Worm (Caenorhabditis elegans) whole organism, early embryonic: ENCODE data around the gene rpi-2.

Experiments used
- B0310.2 ChIP-seq: sonication (generic microtip); optimal IDR thresholded peaks from 2 replicates; lab custom pipeline; 2016; ENCODE audit warnings: mild to moderate bottlenecking, missing genetic modification characterization, missing compliant biosample characterization
- F13C5.2 ChIP-seq: sonication (generic microtip); optimal IDR thresholded peaks from 2 replicates; lab custom pipeline; 2017; ENCODE audit warnings: mild to moderate bottlenecking, missing genetic modification characterization, inconsistent platforms, missing compliant biosample characterization
- aly-1 ChIP-seq: sonication (generic microtip); optimal IDR thresholded peaks from 2 replicates; lab custom pipeline; 2016; ENCODE audit warnings: missing genetic modification characterization, missing compliant biosample characterization
- ama-1 ChIP-seq: fragments of 150-350 bp; optimal IDR thresholded peaks from 2 replicates; lab custom pipeline; 2014
- ceh-13 ChIP-seq: fragments of 200-800 bp; sonication (Bioruptor generic); optimal IDR thresholded peaks from 2 replicates; lab custom pipeline; 2018; ENCODE audit warnings: mild to moderate bottlenecking, missing genetic modification characterization, missing compliant biosample characterization
- ceh-36 ChIP-seq: sonication (generic microtip); optimal IDR thresholded peaks from 2 replicates; lab custom pipeline; 2016; ENCODE audit warnings: missing genetic modification characterization, inconsistent platforms, missing compliant biosample characterization
- ets-7 ChIP-seq: sonication (generic microtip); optimal IDR thresholded peaks from 2 replicates; lab custom pipeline; 2016; ENCODE audit warnings: missing genotype, missing genetic modification characterization, missing compliant biosample characterization
- flt-1 ChIP-seq: fragments of 200-800 bp; sonication (Bioruptor generic); IDR thresholded peaks from 2 replicates; pipeline ENCODE4 v1.3.6; 2022; ENCODE audit warnings: missing genetic modification characterization, missing compliant biosample characterization
- hmbx-1 ChIP-seq: sonication (generic microtip); optimal IDR thresholded peaks from 2 replicates; lab custom pipeline; 2016; ENCODE audit warnings: mild to moderate bottlenecking, missing genetic modification characterization, missing compliant biosample characterization
- hmg-4 ChIP-seq: fragments of 200-800 bp; sonication (Bioruptor generic); optimal IDR thresholded peaks from 2 replicates; lab custom pipeline; 2018; ENCODE audit warnings: mild to moderate bottlenecking, missing genetic modification characterization, missing compliant biosample characterization
- hnd-1 ChIP-seq: sonication (generic microtip); optimal IDR thresholded peaks from 2 replicates; lab custom pipeline; 2016; ENCODE audit warnings: missing genetic modification characterization, missing compliant biosample characterization
- pes-1 ChIP-seq: fragments of 200-800 bp; sonication (Bioruptor generic); IDR thresholded peaks from 2 replicates; pipeline ENCODE4 v1.3.6; 2022; ENCODE audit warnings: missing genetic modification reagents, missing genetic modification characterization, missing compliant biosample characterization
- scrt-1 ChIP-seq: fragments of 200-800 bp; sonication (Bioruptor generic); IDR thresholded peaks from 2 replicates; pipeline ENCODE4 v1.3.6; 2022; ENCODE audit warnings: missing genetic modification characterization, missing compliant biosample characterization
- sea-1 ChIP-seq: fragments of 200-800 bp; sonication (Bioruptor generic); conservative IDR thresholded peaks from 2 replicates; pipeline ENCODE4 v1.3.6; 2022; ENCODE audit warnings: missing genetic modification characterization, missing compliant biosample characterization
- tbx-11 ChIP-seq: fragments of 200-800 bp; sonication (Bioruptor generic); IDR thresholded peaks from 2 replicates; pipeline ENCODE4 v1.3.6; 2022; ENCODE audit warnings: missing genetic modification characterization, missing compliant biosample characterization
- tbx-37 ChIP-seq: fragments of 200-800 bp; sonication (Bioruptor generic); conservative IDR thresholded peaks from 2 replicates; pipeline ENCODE4 v1.3.6; 2022; ENCODE audit warnings: missing genetic modification reagents, missing genetic modification characterization, missing compliant biosample characterization
- tra-4 ChIP-seq: sonication (generic microtip); optimal IDR thresholded peaks from 2 replicates; lab custom pipeline; 2017; ENCODE audit warnings: missing genetic modification characterization, missing compliant biosample characterization

The rpi-2 gene

DNA sequence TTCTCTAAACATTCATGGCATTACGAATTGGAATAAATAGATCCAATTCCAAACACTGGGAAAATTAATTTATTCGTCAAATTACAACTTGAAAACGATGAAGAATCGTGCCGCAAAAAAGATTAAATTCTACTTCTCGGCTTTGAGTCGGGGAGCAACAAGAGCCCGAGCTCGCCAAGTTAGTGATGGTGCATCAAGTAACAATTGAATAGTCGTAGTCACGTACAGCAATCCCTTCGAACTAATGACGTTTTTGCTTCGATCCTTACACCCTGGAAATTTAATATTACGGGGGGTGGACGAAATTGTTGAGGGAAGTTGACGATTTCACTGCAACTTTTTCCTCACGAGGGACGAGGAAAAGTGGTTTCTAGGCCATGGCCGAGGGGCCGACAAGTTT, 19.4 kb upstream of the rpi-2 start:
- TF ChIP-seq aly-1 (no peak), ama-1 (lab: Kevin White, UChicago) (no peak), ceh-36 (tag; lab: Kevin White, UChicago) (no peak), F13C5.2 (no peak), sea-1 (GFP tag; lab: Robert Waterston, UW) (no peak), hmg-4 (GFP tag; lab: Kevin White, UChicago) (no peak), hnd-1 (tag; lab: Kevin White, UChicago) (no peak), tbx-11 (GFP tag; lab: Robert Waterston, UW) (no peak), ets-7 (tag; lab: Kevin White, UChicago) (no peak), flt-1 (no peak)

DNA sequence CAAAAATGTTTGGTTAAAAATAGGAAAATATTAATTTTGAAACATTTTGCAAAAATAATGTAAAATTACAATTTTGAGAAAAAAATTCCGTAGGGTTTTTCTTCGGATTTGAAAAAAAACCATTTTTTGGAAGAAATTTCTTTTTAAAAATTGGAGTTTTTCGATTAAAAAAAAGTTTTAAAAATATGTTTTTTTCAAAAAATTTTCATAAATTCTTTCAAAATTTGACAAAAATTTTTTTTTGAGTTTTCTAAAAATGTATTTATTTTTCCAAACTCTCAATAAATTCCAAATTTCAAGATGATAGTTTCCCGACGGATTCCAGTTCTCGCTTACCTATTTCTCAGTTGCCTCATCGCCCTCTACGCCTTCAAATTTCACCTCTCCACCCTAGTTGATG, 11.5 kb upstream of the rpi-2 start, which contains the start of gene bus-2:
Gene bus-2 (plus strand): TSS at position 301 of the 400 bp plus-strand sequence.
- TF ChIP-seq pes-1 (GFP tag; lab: Robert Waterston, UW), result no peak
- no peak for TF ChIP-seq ets-7 (tag; lab: Kevin White, UChicago)
- TF ChIP-seq ceh-36 (tag; lab: Kevin White, UChicago), result no peak
- TF ChIP-seq aly-1, result no peak
- TF ChIP-seq B0310.2, result no peak
- no peak for TF ChIP-seq tbx-11 (GFP tag; lab: Robert Waterston, UW)
- TF ChIP-seq ceh-13 (GFP tag; lab: Kevin White, UChicago), result no peak

DNA sequence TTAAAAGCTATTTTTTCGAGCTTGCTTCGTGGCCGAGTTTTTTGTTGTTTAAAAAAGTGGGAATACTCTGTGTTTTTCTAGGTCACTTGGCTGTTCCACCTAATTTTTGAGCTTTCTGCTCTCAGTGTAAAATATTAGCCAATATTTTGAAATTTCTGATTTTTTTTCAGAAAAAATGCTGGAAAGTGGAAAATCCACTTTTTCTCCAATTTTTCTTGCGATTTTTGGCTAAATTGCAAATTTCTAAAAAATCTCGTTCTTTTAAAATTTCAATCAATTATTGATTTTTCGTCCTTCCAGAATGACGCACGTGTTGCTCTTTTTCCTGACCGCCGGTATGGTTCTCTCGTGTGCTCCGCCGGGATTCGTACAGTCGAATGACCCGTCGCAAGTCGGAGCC, 4.1 kb upstream of the rpi-2 start, which contains the start of gene K08D12.4:
Gene K08D12.4 (plus strand): TSS at position 301 of the 400 bp plus-strand sequence.
- TF ChIP-seq tbx-11 (GFP tag; lab: Robert Waterston, UW) (no peak), flt-1 (no peak), ets-7 (tag; lab: Kevin White, UChicago) (no peak), hnd-1 (tag; lab: Kevin White, UChicago) (no peak), aly-1 (no peak), tbx-37 (GFP tag; lab: Robert Waterston, UW) (no peak), ama-1 (lab: Kevin White, UChicago) (no peak), F13C5.2 (no peak), ceh-36 (tag; lab: Kevin White, UChicago) (no peak), sea-1 (GFP tag; lab: Robert Waterston, UW) (no peak), scrt-1 (GFP tag; lab: Robert Waterston, UW) (no peak)

DNA sequence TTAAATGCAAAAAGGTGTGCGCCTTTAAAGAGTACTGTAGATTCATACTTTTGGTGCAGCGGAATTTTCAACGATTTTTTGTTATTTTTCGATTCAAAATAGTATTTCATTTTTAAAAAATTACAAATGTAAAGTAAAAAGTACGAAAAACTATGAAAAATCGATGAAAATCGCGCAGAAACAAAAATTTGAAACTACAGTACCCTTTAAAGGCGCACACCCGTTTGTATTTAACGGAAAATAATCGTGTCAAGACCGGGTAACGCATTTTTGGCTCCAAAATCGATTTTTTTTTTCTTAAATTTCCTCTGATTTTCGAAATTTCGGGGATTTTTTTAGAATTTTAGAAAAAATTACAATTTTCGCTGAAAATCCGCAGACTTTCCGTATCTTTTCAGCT, 3.1 kb upstream of the rpi-2 start:
- TF ChIP-seq flt-1 (no peak), scrt-1 (GFP tag; lab: Robert Waterston, UW) (no peak), ama-1 (lab: Kevin White, UChicago) (no peak), sea-1 (GFP tag; lab: Robert Waterston, UW) (no peak), B0310.2 (no peak), pes-1 (GFP tag; lab: Robert Waterston, UW) (no peak), tbx-37 (GFP tag; lab: Robert Waterston, UW) (no peak), hmg-4 (GFP tag; lab: Kevin White, UChicago) (no peak), F13C5.2 (no peak), hmbx-1 (tag; lab: Kevin White, UChicago) (no peak), ceh-13 (GFP tag; lab: Kevin White, UChicago) (no peak), tbx-11 (GFP tag; lab: Robert Waterston, UW) (no peak), ets-7 (tag; lab: Kevin White, UChicago) (no peak), tra-4 (no peak), hnd-1 (tag; lab: Kevin White, UChicago) (no peak), aly-1 (no peak), ceh-36 (tag; lab: Kevin White, UChicago) (no peak)

DNA sequence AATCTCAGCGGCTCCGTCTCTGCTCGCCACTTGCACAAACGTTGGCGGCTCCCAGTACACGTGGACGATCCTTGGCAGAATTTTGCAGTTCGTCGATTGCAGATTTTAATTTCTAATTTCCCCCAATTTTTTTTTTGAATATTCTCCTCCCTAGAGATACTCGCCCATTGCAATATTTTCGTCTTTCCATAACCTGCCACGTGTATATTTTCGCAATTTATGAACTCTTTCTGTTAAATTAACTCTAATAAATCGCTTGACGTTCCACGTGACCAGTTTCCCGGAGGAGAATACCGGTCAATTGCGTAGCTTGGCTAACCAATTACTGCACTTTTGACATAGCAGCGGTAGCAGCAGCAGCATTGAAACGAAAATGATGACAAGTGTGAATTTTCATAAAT, 2.6 kb upstream of the rpi-2 start:
- TF ChIP-seq hnd-1 (tag; lab: Kevin White, UChicago) (no peak), tra-4 (no peak), scrt-1 (GFP tag; lab: Robert Waterston, UW) (no peak), hmg-4 (GFP tag; lab: Kevin White, UChicago) (no peak), flt-1 (no peak), sea-1 (GFP tag; lab: Robert Waterston, UW) (no peak), tbx-11 (GFP tag; lab: Robert Waterston, UW) (no peak), ceh-36 (tag; lab: Kevin White, UChicago) (no peak), ceh-13 (GFP tag; lab: Kevin White, UChicago) (no peak), F13C5.2 (no peak), ets-7 (tag; lab: Kevin White, UChicago) (no peak), tbx-37 (GFP tag; lab: Robert Waterston, UW) (no peak), aly-1 (no peak), B0310.2 (no peak), hmbx-1 (tag; lab: Kevin White, UChicago) (no peak)

DNA sequence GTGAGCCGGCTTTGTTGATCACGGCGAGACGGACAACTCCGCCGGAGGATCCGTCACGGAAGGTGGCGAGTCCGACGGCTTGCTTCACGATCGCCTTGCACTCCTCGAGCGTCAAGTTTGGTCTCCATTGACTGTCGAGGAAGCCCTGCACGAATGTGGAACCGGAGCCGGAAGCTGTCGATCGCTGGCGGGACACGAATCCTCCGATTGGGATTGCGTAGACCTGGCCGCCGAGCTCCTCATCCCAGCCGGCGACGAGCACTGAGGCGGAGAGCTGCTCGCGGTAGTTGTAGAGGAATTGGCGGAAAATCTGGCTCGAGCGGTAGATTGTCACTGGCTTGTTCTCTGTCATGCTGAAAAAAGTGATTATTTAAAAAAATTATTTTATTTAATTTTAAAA, 2.1 kb upstream of the rpi-2 start:
- TF ChIP-seq ceh-13 (GFP tag; lab: Kevin White, UChicago), result no peak
- TF ChIP-seq hmg-4 (GFP tag; lab: Kevin White, UChicago), result no peak
- no peak for TF ChIP-seq tbx-37 (GFP tag; lab: Robert Waterston, UW)
- no peak for TF ChIP-seq pes-1 (GFP tag; lab: Robert Waterston, UW)
- no peak for TF ChIP-seq F13C5.2
- no peak for TF ChIP-seq ceh-36 (tag; lab: Kevin White, UChicago)
- no peak for TF ChIP-seq tbx-11 (GFP tag; lab: Robert Waterston, UW)
- no peak for TF ChIP-seq B0310.2
- TF ChIP-seq sea-1 (GFP tag; lab: Robert Waterston, UW), result no peak

DNA sequence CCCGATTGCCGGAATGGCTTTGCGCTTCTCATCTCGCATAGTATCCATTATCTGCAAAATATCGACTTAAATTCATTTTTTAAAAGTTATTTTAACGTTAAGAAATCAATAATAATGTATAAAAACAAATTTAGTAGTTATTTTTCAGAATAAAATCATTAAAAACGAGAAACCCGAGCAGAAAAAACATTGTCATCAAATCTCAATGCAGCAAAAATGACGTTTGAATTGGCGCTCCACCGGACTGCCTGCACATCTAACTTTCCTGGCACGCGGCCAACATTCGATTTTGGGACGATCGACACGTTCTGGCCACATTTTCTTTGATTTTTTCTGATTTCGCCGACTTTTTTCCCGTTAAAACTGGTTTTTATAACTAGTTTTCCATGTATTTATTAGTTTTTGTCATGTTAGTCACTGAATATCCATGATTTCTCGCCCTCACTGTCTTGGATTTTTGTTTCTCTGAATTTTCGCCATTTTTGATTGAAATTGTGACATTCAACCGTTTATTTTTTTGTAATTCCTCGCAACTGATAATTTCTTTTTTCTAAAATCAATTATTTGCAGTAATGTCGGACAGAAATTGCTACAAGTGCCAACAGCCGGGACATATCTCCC, 1.3 kb upstream of the rpi-2 start, which contains the start of the genes pbs-1 and K08D12.3:
Gene pbs-1 (minus strand): TSS at position 51 of the 621 bp plus-strand sequence.
Gene K08D12.3 (plus strand): TSS at position 571 of the 621 bp plus-strand sequence.
- TF ChIP-seq hmg-4 (GFP tag; lab: Kevin White, UChicago), result no peak
- no peak for TF ChIP-seq hnd-1 (tag; lab: Kevin White, UChicago)
- TF ChIP-seq aly-1, result no peak
- TF ChIP-seq tra-4, result no peak
- no peak for TF ChIP-seq sea-1 (GFP tag; lab: Robert Waterston, UW)
- TF ChIP-seq B0310.2, result no peak
